Fruit fly (Drosophila melanogaster) Kc167 (cell line): ENCODE data around the gene Or19a.
"Not testable (repeated sequence)": the region's sequence is repeated elsewhere in the genome, so short reads cannot be mapped to it uniquely, and the experiment has no call there.

Source experiments
- Myc ChIP-seq: fragments of >200 bp; optimal IDR thresholded peaks from 2 replicates; lab custom pipeline; 2017; ENCODE audit warnings: missing external identifiers
- Sin3A ChIP-seq: fragments of >200 bp; optimal IDR thresholded peaks from 2 replicates; lab custom pipeline; 2018; ENCODE audit warnings: missing external identifiers
- h ChIP-seq: fragments of >200 bp; optimal IDR thresholded peaks from 3 replicates; lab custom pipeline; 2018; ENCODE audit warnings: missing external identifiers
- insv ChIP-seq: fragments of >200 bp; optimal IDR thresholded peaks from 3 replicates; lab custom pipeline; 2018; ENCODE audit warnings: missing external identifiers
- psq ChIP-seq: fragments of >200 bp; optimal IDR thresholded peaks from 2 replicates; lab custom pipeline; 2017; ENCODE audit warnings: missing external identifiers
- ttk ChIP-seq: sonication (Bioruptor generic); optimal IDR thresholded peaks from 2 replicates; lab custom pipeline; 2017; ENCODE audit warnings: missing external identifiers

Or19a gene

DNA sequence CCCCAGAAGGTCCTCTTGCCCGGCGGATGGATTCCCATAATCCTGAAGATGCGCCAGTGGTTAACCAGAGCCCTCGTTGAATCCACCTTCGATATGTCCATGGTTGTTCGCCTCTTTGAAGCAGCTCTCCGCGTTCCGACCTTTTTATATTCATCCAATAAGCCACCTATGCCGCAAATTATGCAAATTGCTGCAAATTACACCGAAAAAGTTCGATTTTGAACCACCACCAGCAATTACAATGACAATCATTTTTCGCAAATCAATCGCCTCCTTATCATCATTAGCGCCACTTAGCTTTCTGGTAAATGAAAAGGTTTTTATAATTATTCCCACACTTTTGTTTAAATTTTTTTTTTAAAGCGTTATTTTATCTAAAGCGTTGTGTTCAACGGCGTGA is at the start of gene Or19a:
Or19a (minus strand) TSS at position 101 of the 400 bp plus-strand sequence.
- TF ChIP-seq insv, psq, ttk (lab: Kevin White, UChicago): not testable (repeated sequence)

DNA sequence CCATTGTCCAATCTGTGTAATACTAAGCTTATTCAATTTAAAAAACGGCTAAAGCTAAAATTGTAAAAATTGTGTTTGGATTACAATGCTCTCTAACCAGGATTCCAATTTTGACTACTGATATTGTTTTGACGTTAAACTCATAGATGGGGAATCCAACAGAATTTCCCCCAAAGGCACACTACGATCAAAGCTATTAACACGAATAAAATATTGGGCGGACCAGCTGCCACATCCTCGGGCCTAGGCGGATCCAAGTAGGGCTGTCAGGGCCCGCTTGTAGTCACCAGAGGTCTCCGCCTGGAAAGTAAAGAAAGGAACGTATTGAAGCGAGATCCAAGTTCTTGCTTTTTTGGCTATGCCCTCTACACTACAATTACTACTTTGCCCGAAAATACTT is 43.4 kb upstream of the Or19a start, which contains the start of gene Sdic2:
Sdic2 (minus strand) TSS at position 101 of the 400 bp plus-strand sequence.
- TF ChIP-seq ttk, h, Myc (lab: Kevin White, UChicago): not testable (repeated sequence)

- TF ChIP-seq Myc, insv, psq (lab: Kevin White, UChicago): not testable (repeated sequence)
Observed at dm6 chrX:20178538-20178937, 35.5 kb upstream of the Or19a start, which contains the start of gene Sdic1. Gene Sdic1, minus strand, starts transcription at chrX:20178638.

dm6 chrX:20173464-20173995 is 30.5 kb upstream of the Or19a start, which contains the start of gene AnxB10:
Gene AnxB10, minus strand, starts transcription at chrX:20173514.
- TF ChIP-seq Myc (lab: Kevin White, UChicago) = no peak
- TF ChIP-seq insv (lab: Kevin White, UChicago) = no peak
- no peak for TF ChIP-seq Sin3A (lab: Kevin White, UChicago)
- no peak for TF ChIP-seq ttk (lab: Kevin White, UChicago)
- TF ChIP-seq h (lab: Kevin White, UChicago) = no peak
- no peak for TF ChIP-seq psq (lab: Kevin White, UChicago)

DNA sequence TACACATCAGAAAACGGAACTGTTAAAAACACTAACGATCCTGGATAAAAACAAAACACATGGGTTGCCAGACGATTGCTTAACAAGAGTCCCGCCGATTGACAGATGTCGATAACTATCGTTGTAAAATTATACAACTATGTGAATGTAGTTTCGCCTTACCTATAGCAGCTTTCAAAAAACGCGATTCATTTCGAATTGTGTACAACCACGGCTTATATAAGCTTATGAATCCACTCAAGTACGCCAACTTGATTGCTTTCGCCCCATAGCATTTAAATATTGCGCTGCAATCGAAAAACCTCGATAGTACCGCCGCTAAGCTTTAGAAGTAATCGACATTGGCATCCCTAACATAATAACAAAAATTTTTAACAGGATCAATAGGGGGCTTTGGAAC is 26.9 kb upstream of the Or19a start, which contains the start of the genes CG9581 and CG9578:
CG9581 (minus strand) TSS at position 84 of the 400 bp plus-strand sequence.
CG9578 (plus strand) TSS at position 325 of the 400 bp plus-strand sequence.
- TF ChIP-seq h (lab: Kevin White, UChicago) (no peak), ttk (lab: Kevin White, UChicago) (no peak), Sin3A (lab: Kevin White, UChicago) (no peak), psq (lab: Kevin White, UChicago) (no peak), Myc (lab: Kevin White, UChicago) (no peak), insv (lab: Kevin White, UChicago) (no peak)

DNA sequence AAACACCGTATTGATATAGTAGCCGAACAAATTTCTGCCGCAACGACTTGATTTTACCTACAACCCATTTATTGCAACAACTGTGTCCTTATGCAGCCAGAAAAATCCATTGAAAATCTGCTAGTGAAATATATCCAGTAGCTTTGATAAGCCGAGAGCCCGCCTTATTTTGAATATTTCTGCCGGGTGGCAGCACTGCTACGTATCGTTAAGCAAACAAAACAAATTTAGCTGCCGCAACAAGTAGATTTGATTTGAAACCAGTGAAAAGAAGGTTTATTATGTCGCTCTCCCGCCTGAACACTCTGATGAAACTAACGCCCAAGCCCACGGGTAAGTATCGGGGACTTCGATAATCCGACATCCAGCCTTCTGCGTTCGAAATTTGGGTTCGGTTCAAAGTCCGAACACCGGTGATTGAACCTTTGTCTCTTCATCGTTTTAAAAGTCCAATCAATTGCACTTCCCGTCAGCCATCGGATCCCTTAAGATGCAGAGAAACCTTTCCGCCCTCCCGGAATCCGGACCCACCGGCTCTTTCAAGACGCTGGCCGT is 23.6 kb upstream of the Or19a start, which contains the start of gene CG9577:
CG9577 (plus strand) TSS at position 190 of the 555 bp plus-strand sequence.
- no peak for TF ChIP-seq insv (lab: Kevin White, UChicago)
- no peak for TF ChIP-seq Myc (lab: Kevin White, UChicago)
- TF ChIP-seq psq (lab: Kevin White, UChicago) = no peak

dm6 chrX:20165773-20166412 is 22.9 kb upstream of the Or19a start, which contains the start of gene Phf7:
Gene Phf7, minus strand, starts transcription at chrX:20165830.
- no peak for TF ChIP-seq ttk (lab: Kevin White, UChicago)
- TF ChIP-seq h (lab: Kevin White, UChicago) = no peak

dm6 chrX:20162586-20162985 is 19.6 kb upstream of the Or19a start:
- no peak for TF ChIP-seq Myc (lab: Kevin White, UChicago)

DNA sequence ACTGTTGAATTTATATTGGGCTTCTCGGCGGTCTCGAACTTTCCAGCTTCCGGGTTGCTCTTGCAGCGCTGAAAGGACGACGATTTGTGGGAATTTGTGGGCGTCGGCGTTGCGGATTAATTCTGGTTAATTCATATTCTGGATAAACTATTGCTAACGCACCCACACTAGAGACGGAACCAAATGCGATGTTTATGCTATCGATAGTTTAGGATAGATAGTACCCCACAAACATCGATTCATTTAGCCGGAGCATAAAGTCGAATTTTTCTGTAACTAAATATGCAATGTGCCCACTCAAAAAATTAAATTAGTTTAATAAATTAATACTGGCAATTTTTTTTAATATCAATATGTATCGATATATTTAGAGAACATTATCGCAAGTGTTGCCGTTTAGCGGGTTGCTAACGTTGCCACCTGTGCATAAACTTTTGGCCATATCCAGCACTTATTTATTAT is 16.7 kb upstream of the Or19a start, which contains the start of gene Rab35:
Rab35 (minus strand) TSS at position 194 of the 462 bp plus-strand sequence.
- TF ChIP-seq Myc (lab: Kevin White, UChicago) (no peak), insv (lab: Kevin White, UChicago) (no peak), Sin3A (lab: Kevin White, UChicago) (no peak), psq (lab: Kevin White, UChicago) (no peak), h (lab: Kevin White, UChicago) (no peak), ttk (lab: Kevin White, UChicago) (no peak)

DNA sequence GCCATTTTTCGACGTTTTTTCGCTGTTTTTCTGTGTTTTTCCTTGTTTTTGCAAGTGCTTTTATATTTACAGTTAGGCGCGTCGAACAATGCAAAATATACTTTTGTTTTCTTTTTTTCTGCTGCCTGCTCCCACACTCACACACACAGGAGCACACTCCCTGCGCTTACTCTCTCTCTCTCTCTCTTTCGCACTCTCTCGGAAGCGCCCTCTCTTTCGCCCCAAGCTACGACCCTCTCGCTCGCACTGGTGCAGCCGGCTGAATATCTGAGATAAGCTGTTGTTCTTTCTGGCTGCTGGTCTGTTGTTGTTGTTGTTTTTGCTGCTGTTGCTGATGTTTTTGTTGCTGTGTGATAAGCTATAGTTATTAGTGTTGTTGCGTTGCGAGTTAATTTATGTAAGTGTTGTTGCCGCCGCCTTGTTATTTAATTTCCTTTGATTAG is 16.0 kb upstream of the Or19a start:
- TF ChIP-seq psq (lab: Kevin White, UChicago) = no peak
- no peak for TF ChIP-seq Myc (lab: Kevin White, UChicago)
- TF ChIP-seq Sin3A (lab: Kevin White, UChicago) = no peak
- no peak for TF ChIP-seq insv (lab: Kevin White, UChicago)
- TF ChIP-seq h (lab: Kevin White, UChicago) = no peak
- no peak for TF ChIP-seq ttk (lab: Kevin White, UChicago)

DNA sequence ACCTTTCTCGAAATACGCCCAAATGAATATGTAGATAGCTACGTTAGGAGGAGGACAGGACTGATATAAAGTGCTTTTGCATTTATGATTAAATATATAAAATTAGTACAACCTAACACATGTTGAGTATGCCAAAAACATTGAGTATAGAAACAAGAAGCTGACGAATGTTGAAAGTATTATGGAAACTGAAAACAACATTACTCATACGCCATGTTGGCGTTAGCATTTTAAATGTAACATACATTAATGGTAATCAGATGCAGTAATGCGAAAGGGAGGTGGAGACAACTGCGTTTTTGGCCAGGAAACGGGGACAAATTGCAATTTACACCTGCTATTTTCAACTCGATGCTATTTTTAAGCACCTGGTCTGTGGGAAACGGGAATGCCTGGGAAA is 15.5 kb upstream of the Or19a start:
- TF ChIP-seq psq (lab: Kevin White, UChicago) = no peak
- no peak for TF ChIP-seq Sin3A (lab: Kevin White, UChicago)
- no peak for TF ChIP-seq Myc (lab: Kevin White, UChicago)
- no peak for TF ChIP-seq insv (lab: Kevin White, UChicago)
- no peak for TF ChIP-seq ttk (lab: Kevin White, UChicago)
- TF ChIP-seq h (lab: Kevin White, UChicago) = no peak

DNA sequence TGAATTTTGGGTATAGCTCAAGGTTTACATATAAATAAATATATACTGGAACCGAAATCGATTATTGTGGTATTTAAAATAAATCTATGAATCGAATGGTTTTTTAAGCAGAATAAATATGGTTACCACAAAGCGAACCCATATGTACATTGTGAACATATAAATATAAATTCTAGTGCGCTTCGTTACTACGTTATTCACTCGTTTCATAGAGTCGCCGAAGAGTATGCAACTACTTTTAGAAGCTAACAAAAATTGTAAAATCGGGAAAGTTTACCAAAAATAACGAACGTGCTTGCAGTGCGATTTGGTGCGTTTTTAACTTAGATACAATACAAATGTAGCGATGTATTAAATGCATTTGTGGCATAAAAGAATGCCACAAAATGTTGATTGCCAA is 13.0 kb upstream of the Or19a start:
- TF ChIP-seq Myc (lab: Kevin White, UChicago) = no peak
- no peak for TF ChIP-seq h (lab: Kevin White, UChicago)
- TF ChIP-seq Sin3A (lab: Kevin White, UChicago) = no peak
